Worm (Caenorhabditis elegans): ENCODE results near the gene nhr-76.

ce11 chrIV:604817-605216, 22.5 kb upstream of the nhr-76 start:
- TF ChIP-seq ceh-2 (tag; optimal IDR thresholded peaks at IDR 0.05) = no peak
- TF ChIP-seq pqm-1 (tag; optimal IDR thresholded peaks at IDR 0.05) = no peak
- no peak for TF ChIP-seq hlh-6 (tag; optimal IDR thresholded peaks at IDR 0.05)
- TF ChIP-seq sox-4 (tag; optimal IDR thresholded peaks at IDR 0.05) = no peak
- no peak for TF ChIP-seq pha-2 (tag; optimal IDR thresholded peaks at IDR 0.05)
- no peak for TF ChIP-seq rnt-1 (tag; optimal IDR thresholded peaks at IDR 0.05)
- no peak for TF ChIP-seq F13H6.1 (tag; optimal IDR thresholded peaks at IDR 0.05)
- TF ChIP-seq hlh-30 (tag; optimal IDR thresholded peaks at IDR 0.05; ENCODE audit: insufficient read depth) = no peak
- TF ChIP-seq ama-1 (optimal IDR thresholded peaks at IDR 0.05) = no peak
- TF ChIP-seq ets-4 (tag; optimal IDR thresholded peaks at IDR 0.05) = no peak
